Fruit fly (Drosophila melanogaster) whole organism, embryonic: ENCODE results near the gene CG31141.
A peak's percentile ranks its signal among the peaks of the same experiment; 100 is the strongest.

Experiments
- Antp ChIP-seq: fragments of 200-800 bp; sonication (Bioruptor generic); optimal IDR thresholded peaks from 3 replicates; lab custom pipeline; 2016; ENCODE audit warnings: missing biosample characterization, missing genetic modification characterization
- C15 ChIP-seq: fragments of 200-800 bp; sonication (Bioruptor generic); IDR thresholded peaks from 3 replicates; pipeline ENCODE4 v1.3.6; 2022; ENCODE audit warnings: missing biosample characterization, missing genetic modification characterization
- CG10366 ChIP-seq: fragments of 200-800 bp; sonication (Bioruptor generic); IDR thresholded peaks from 2 replicates; pipeline ENCODE4 v1.3.6; 2022; ENCODE audit warnings: missing biosample characterization, missing genetic modification characterization
- CG10979 ChIP-seq: fragments of 200-800 bp; sonication (Bioruptor generic); optimal IDR thresholded peaks from 2 replicates; lab custom pipeline; 2018; ENCODE audit warnings: missing biosample characterization, mild to moderate bottlenecking, missing genetic modification characterization, moderate library complexity
- CG11247 ChIP-seq: fragments of 200-800 bp; sonication (Bioruptor generic); IDR thresholded peaks from 2 replicates; pipeline ENCODE4 v1.3.6; 2022; ENCODE audit warnings: missing biosample characterization, missing genetic modification characterization
- CG13775 ChIP-seq: fragments of 200-800 bp; sonication (Bioruptor generic); optimal IDR thresholded peaks from 3 replicates; lab custom pipeline; 2017; ENCODE audit warnings: missing biosample characterization, mild to moderate bottlenecking, missing genetic modification characterization
- CG14441 ChIP-seq: fragments of 200-800 bp; sonication (Bioruptor generic); IDR thresholded peaks from 2 replicates; pipeline ENCODE4 v1.3.6; 2022; ENCODE audit warnings: missing biosample characterization, missing genetic modification characterization
- CG15073 ChIP-seq: fragments of 200-800 bp; sonication (Bioruptor generic); optimal IDR thresholded peaks from 2 replicates; lab custom pipeline; 2016; ENCODE audit warnings: missing biosample characterization, missing genetic modification characterization
- CG15514 ChIP-seq: fragments of 200-800 bp; sonication (Bioruptor generic); optimal IDR thresholded peaks from 3 replicates; lab custom pipeline; 2017; ENCODE audit warnings: missing biosample characterization, missing genetic modification characterization, mild to moderate bottlenecking, moderate library complexity, missing genetic modification reagents
- CG1602 ChIP-seq: fragments of 200-800 bp; sonication (Bioruptor generic); optimal IDR thresholded peaks from 3 replicates; lab custom pipeline; 2016; ENCODE audit warnings: missing biosample characterization, missing genetic modification characterization
- CG1603 ChIP-seq: fragments of 200-800 bp; sonication (Bioruptor generic); optimal IDR thresholded peaks from 2 replicates; lab custom pipeline; 2019; ENCODE audit warnings: missing biosample characterization, mild to moderate bottlenecking, missing genetic modification characterization, moderate library complexity
- CG18011 ChIP-seq: fragments of 200-800 bp; sonication (Bioruptor generic); optimal IDR thresholded peaks from 2 replicates; lab custom pipeline; 2017; ENCODE audit warnings: missing biosample characterization, missing genetic modification characterization, mild to moderate bottlenecking, moderate library complexity, missing genotype
- CG3838 ChIP-seq: fragments of 200-800 bp; sonication (Bioruptor generic); optimal IDR thresholded peaks from 3 replicates; lab custom pipeline; 2016; ENCODE audit warnings: missing biosample characterization, missing genetic modification characterization
- CG4617 ChIP-seq: fragments of 200-800 bp; sonication (Bioruptor generic); optimal IDR thresholded peaks from 3 replicates; lab custom pipeline; 2016; ENCODE audit warnings: missing biosample characterization, missing genetic modification characterization, borderline replicate concordance
- CG7987 ChIP-seq: fragments of 200-800 bp; sonication (Bioruptor generic); optimal IDR thresholded peaks from 2 replicates; lab custom pipeline; 2018; ENCODE audit warnings: missing biosample characterization, mild to moderate bottlenecking, missing genetic modification characterization, moderate library complexity
- CG8478 ChIP-seq: fragments of >200 bp; optimal IDR thresholded peaks from 2 replicates; lab custom pipeline; 2018
- CG9797 ChIP-seq: fragments of 200-800 bp; sonication (Bioruptor generic); optimal IDR thresholded peaks from 3 replicates; lab custom pipeline; 2018; ENCODE audit warnings: missing biosample characterization, mild to moderate bottlenecking, missing genetic modification characterization
- Fer3 ChIP-seq: fragments of 200-800 bp; sonication (Bioruptor generic); optimal IDR thresholded peaks from 2 replicates; lab custom pipeline; 2018; ENCODE audit warnings: missing biosample characterization, mild to moderate bottlenecking, missing genetic modification characterization, moderate library complexity
- H15 ChIP-seq: fragments of 200-800 bp; sonication (Bioruptor generic); IDR thresholded peaks from 3 replicates; pipeline ENCODE4 v1.3.6; 2022; ENCODE audit warnings: missing biosample characterization, missing genetic modification characterization
- Hey ChIP-seq: fragments of 200-800 bp; sonication (Bioruptor generic); optimal IDR thresholded peaks from 3 replicates; lab custom pipeline; 2018; ENCODE audit warnings: missing biosample characterization, mild to moderate bottlenecking, missing genetic modification characterization
- Hsf ChIP-seq: fragments of 200-800 bp; sonication (Bioruptor generic); optimal IDR thresholded peaks from 3 replicates; lab custom pipeline; 2016; ENCODE audit warnings: missing biosample characterization, missing genetic modification characterization
- Lhr ChIP-seq: fragments of 200-800 bp; sonication (Bioruptor generic); optimal IDR thresholded peaks from 3 replicates; lab custom pipeline; 2017; ENCODE audit warnings: mild to moderate bottlenecking, missing biosample characterization, missing genetic modification reagents, missing genetic modification characterization
- MESR4 ChIP-seq: fragments of 200-800 bp; sonication (Bioruptor generic); optimal IDR thresholded peaks from 2 replicates; lab custom pipeline; 2018; ENCODE audit warnings: missing biosample characterization, mild to moderate bottlenecking, missing genetic modification characterization, moderate library complexity
- Ravus ChIP-seq: fragments of 200-800 bp; sonication (Bioruptor generic); IDR thresholded peaks from 2 replicates; pipeline ENCODE4 v1.3.6; 2022; ENCODE audit warnings: missing biosample characterization, missing genetic modification characterization
- Stat92E ChIP-seq, 3 experiments: fragments of >200 bp in 2 of 3; fragments of 200-800 bp in 1 of 3; sonication (Bioruptor generic) in 1 of 3; optimal IDR thresholded peaks; 2 replicates each; lab custom pipeline; 2017 to 2019; ENCODE audit warnings: missing biosample characterization in 3 of 3, missing genetic modification characterization in 3 of 3, mild to moderate bottlenecking in 1 of 3, moderate library complexity in 1 of 3
- Taf1 ChIP-seq: fragments of 200-800 bp; sonication (Bioruptor generic); IDR thresholded peaks from 2 replicates; pipeline ENCODE4 v1.3.6; 2022; ENCODE audit warnings: missing biosample characterization, missing genetic modification characterization
- Trl ChIP-seq, 3 experiments: fragments of >200 bp in 2 of 3; fragments of 200-800 bp in 1 of 3; sonication (Bioruptor generic) in 1 of 3; optimal IDR thresholded peaks; 2 replicates in 1 of 3; 3 replicates in 2 of 3; lab custom pipeline; 2016 to 2017; ENCODE audit warnings: missing biosample characterization in 1 of 3, missing genetic modification characterization in 1 of 3
- crol ChIP-seq: fragments of 200-800 bp; sonication (Bioruptor generic); IDR thresholded peaks from 2 replicates; pipeline ENCODE4 v1.3.6; 2022; ENCODE audit warnings: missing biosample characterization, missing genetic modification characterization
- dmrt11E ChIP-seq: fragments of 200-800 bp; sonication (Bioruptor generic); optimal IDR thresholded peaks from 3 replicates; lab custom pipeline; 2018; ENCODE audit warnings: missing biosample characterization, mild to moderate bottlenecking, missing genetic modification characterization, moderate library complexity
- grau ChIP-seq: fragments of 200-800 bp; optimal IDR thresholded peaks from 3 replicates; lab custom pipeline; 2019; ENCODE audit warnings: missing biosample characterization, mild to moderate bottlenecking, missing genetic modification characterization, moderate library complexity
- inv ChIP-seq: fragments of 200-800 bp; sonication (Bioruptor generic); IDR thresholded peaks from 2 replicates; pipeline ENCODE4 v1.3.6; 2022; ENCODE audit warnings: missing biosample characterization, missing genetic modification characterization; ENCODE audit not compliant: partially characterized antibody
- jigr1 ChIP-seq: fragments of 200-800 bp; sonication (Bioruptor generic); IDR thresholded peaks from 3 replicates; pipeline ENCODE4 v1.3.6; 2022; ENCODE audit warnings: missing biosample characterization, missing genetic modification characterization
- lola ChIP-seq, 3 experiments: fragments of >200 bp in 2 of 3; fragments of 200-800 bp in 1 of 3; sonication (Bioruptor generic) in 1 of 3; optimal IDR thresholded peaks; 2 replicates each; lab custom pipeline; 2017 to 2019; ENCODE audit warnings: missing biosample characterization in 3 of 3, missing genetic modification characterization in 3 of 3, mild to moderate bottlenecking in 1 of 3, moderate library complexity in 1 of 3
- mirr ChIP-seq: fragments of 200-800 bp; sonication (Bioruptor generic); optimal IDR thresholded peaks from 3 replicates; lab custom pipeline; 2018; ENCODE audit warnings: missing biosample characterization, mild to moderate bottlenecking, missing genetic modification characterization
- pum ChIP-seq: fragments of 200-800 bp; sonication (Bioruptor generic); optimal IDR thresholded peaks from 2 replicates; lab custom pipeline; 2016; ENCODE audit warnings: missing biosample characterization, missing genetic modification characterization
- ranshi ChIP-seq: fragments of 200-800 bp; sonication (Bioruptor generic); IDR thresholded peaks from 2 replicates; pipeline ENCODE4 v1.3.6; 2022; ENCODE audit warnings: missing biosample characterization, missing genetic modification characterization
- shn ChIP-seq: fragments of 200-800 bp; sonication (Bioruptor generic); optimal IDR thresholded peaks from 3 replicates; lab custom pipeline; 2016; ENCODE audit warnings: missing biosample characterization, missing genetic modification characterization
- ssp ChIP-seq: fragments of 200-800 bp; sonication (Bioruptor generic); IDR thresholded peaks from 2 replicates; pipeline ENCODE4 v1.3.6; 2022; ENCODE audit warnings: missing biosample characterization, missing genetic modification characterization
- sug ChIP-seq: fragments of 200-800 bp; optimal IDR thresholded peaks from 2 replicates; lab custom pipeline; 2019; ENCODE audit warnings: missing biosample characterization, mild to moderate bottlenecking, missing genetic modification characterization, moderate library complexity
- trh ChIP-seq: fragments of 200-800 bp; sonication (Bioruptor generic); optimal IDR thresholded peaks from 2 replicates; lab custom pipeline; 2016; ENCODE audit warnings: missing biosample characterization, missing genetic modification characterization
- vfl ChIP-seq: fragments of 200-800 bp; sonication (Bioruptor generic); optimal IDR thresholded peaks from 2 replicates; lab custom pipeline; 2016; ENCODE audit warnings: missing biosample characterization, missing genetic modification characterization
- zfh2 ChIP-seq: fragments of 200-800 bp; sonication (Bioruptor generic); optimal IDR thresholded peaks from 2 replicates; lab custom pipeline; 2016; ENCODE audit warnings: missing biosample characterization, missing genetic modification characterization

The CG31141 gene

DNA sequence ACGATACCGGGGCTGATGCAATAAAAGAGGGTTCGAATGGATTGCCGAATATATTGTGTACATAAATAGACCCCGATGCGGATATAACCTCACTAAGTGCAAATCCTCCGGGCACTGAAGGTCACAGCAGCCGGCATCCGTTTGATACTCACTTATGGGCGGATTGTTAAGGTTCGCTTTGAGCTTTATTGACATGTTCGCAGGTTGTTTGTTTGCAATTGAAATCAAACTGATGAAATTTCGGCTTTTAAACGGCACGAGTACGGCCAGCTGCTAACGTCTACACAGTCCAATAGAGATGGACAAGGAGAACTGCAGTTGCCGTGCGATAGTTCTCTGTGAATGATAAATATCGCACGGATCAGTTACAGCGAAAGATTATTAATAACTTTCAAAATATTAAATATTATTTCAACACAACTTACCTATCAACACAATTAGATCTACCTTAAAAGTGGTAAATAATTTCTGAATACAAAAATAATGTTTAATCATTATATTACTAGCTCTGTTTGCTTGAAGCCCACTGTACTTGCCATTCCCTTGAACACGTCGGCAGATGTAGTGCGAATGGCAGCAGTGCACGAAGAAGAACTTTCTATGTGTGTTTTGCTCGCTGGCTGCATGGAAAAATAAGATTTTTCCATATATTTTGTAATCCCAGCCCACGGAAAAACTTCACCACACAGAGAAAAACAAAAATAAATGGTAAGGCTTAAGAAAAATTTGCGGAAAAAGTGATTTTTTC, 35.2 kb downstream of the CG31141 start, which contains the start of the genes GluProRS and AP-1sigma (continued):
- TF ChIP-seq CG10979 (peak; percentile 84), sug (peak; percentile 89), lola (GFP tag; optimal IDR thresholded peaks at IDR 0.05; lab: Kevin White, UChicago) (peak in 1 of 3 experiments; percentile 85), CG1603 (peak; percentile 92), dmrt11E (tag; lab: Kevin White, UChicago) (peak; percentile 89), CG4617 (GFP tag; lab: Kevin White, UChicago) (peak; percentile 96), Trl (optimal IDR thresholded peaks at IDR 0.05; lab: Kevin White, UChicago) (no peak), Trl (GFP tag; optimal IDR thresholded peaks at IDR 0.05; lab: Kevin White, UChicago) (peak; percentile 83), CG11247 (GFP tag; lab: Robert Waterston, UW) (peak; percentile 97), CG10366 (GFP tag; lab: Robert Waterston, UW) (peak; percentile 96), Fer3 (tag; lab: Kevin White, UChicago) (peak; percentile 89), ssp (peak; percentile 91), pum (GFP tag; lab: Kevin White, UChicago) (peak; percentile 88), vfl (GFP tag; lab: Kevin White, UChicago) (peak; percentile 89), Hey (peak; percentile 42), Stat92E (GFP tag; optimal IDR thresholded peaks at IDR 0.05; lab: Kevin White, UChicago) (peak in 1 of 3 experiments; percentile 67), CG3838 (GFP tag; lab: Kevin White, UChicago) (peak; percentile 77), grau (peak; percentile 96), crol (peak; percentile 66), CG9797 (peak; percentile 27), trh (GFP tag; lab: Kevin White, UChicago) (peak; percentile 78), CG8478 (lab: Kevin White, UChicago) (peak; percentile 69), CG7987 (GFP tag; lab: Kevin White, UChicago) (peak; percentile 46), ranshi (GFP tag; lab: Robert Waterston, UW) (peak; percentile 95), Ravus (peak; percentile 88), jigr1 (GFP tag; lab: Robert Waterston, UW) (peak; percentile 89), Hsf (GFP tag; lab: Kevin White, UChicago) (peak; percentile 93), Antp (GFP tag; lab: Kevin White, UChicago) (peak; percentile 74), Taf1 (GFP tag; lab: Robert Waterston, UW) (peak; percentile 89), CG15073 (peak; percentile 48), C15 (peak; percentile 88; the same call in 2 of the 3 replicates), inv (GFP tag; lab: Robert Waterston, UW) (peak; percentile 91), H15 (GFP tag; lab: Robert Waterston, UW) (peak; percentile 94), CG1602 (peak; percentile 94), CG13775 (GFP tag; lab: Kevin White, UChicago) (peak; percentile 93), CG14441 (GFP tag; lab: Robert Waterston, UW) (peak; percentile 97), Lhr (peak; percentile 74), shn (GFP tag; lab: Kevin White, UChicago) (peak; percentile 71), mirr (GFP tag; lab: Kevin White, UChicago) (peak; percentile 70), MESR4 (peak; percentile 94), CG18011 (GFP tag; lab: Kevin White, UChicago) (peak; percentile 67), CG15514 (peak; percentile 80), zfh2 (GFP tag; lab: Kevin White, UChicago) (peak; percentile 92)
